Worm (Caenorhabditis elegans) whole organism, late embryonic: Measurements from ENCODE around the gene C46F11.6.

Source experiments
- C08G9.2 ChIP-seq: sonication (generic microtip); optimal IDR thresholded peaks from 2 replicates; lab custom pipeline; 2016; ENCODE audit warnings: mild to moderate bottlenecking, missing genetic modification characterization, moderate library complexity, missing compliant biosample characterization
- C38D4.7 ChIP-seq: fragments of 200-800 bp; sonication (Bioruptor generic); optimal IDR thresholded peaks from 2 replicates; lab custom pipeline; 2018; ENCODE audit warnings: mild to moderate bottlenecking, missing genetic modification characterization, moderate library complexity, missing compliant biosample characterization
- F13H6.1 ChIP-seq: sonication (generic microtip); optimal IDR thresholded peaks from 2 replicates; lab custom pipeline; 2016; ENCODE audit warnings: missing genetic modification characterization, missing compliant biosample characterization
- K02D7.2 ChIP-seq: sonication (generic microtip); optimal IDR thresholded peaks from 2 replicates; lab custom pipeline; 2017; ENCODE audit warnings: mild to moderate bottlenecking, missing genetic modification characterization, missing compliant biosample characterization
- K09A11.1 ChIP-seq: sonication (generic microtip); optimal IDR thresholded peaks from 2 replicates; lab custom pipeline; 2017; ENCODE audit warnings: antibody characterized with exemption, mild to moderate bottlenecking, missing genetic modification characterization, missing compliant biosample characterization; ENCODE audit not compliant: insufficient read depth
- Y22D7AL.16 ChIP-seq: sonication (generic microtip); optimal IDR thresholded peaks from 2 replicates; lab custom pipeline; 2016; ENCODE audit warnings: missing genetic modification characterization, missing compliant biosample characterization
- ahr-1 ChIP-seq: sonication (generic microtip); optimal IDR thresholded peaks from 2 replicates; lab custom pipeline; 2016; ENCODE audit warnings: missing genetic modification characterization, missing compliant biosample characterization
- ceh-14 ChIP-seq: sonication (generic microtip); optimal IDR thresholded peaks from 2 replicates; lab custom pipeline; 2016; ENCODE audit warnings: missing genotype, missing genetic modification characterization, missing compliant biosample characterization
- ceh-18 ChIP-seq: sonication (generic microtip); optimal IDR thresholded peaks from 2 replicates; lab custom pipeline; 2016; ENCODE audit warnings: missing genetic modification characterization, missing compliant biosample characterization
- ceh-2 ChIP-seq: sonication (generic microtip); optimal IDR thresholded peaks from 2 replicates; lab custom pipeline; 2016; ENCODE audit warnings: missing genotype, missing genetic modification characterization, missing compliant biosample characterization
- ceh-22 ChIP-seq: sonication (generic microtip); optimal IDR thresholded peaks from 2 replicates; lab custom pipeline; 2017; ENCODE audit warnings: missing biosample characterization, missing genetic modification characterization
- ceh-24 ChIP-seq: sonication (generic microtip); optimal IDR thresholded peaks from 2 replicates; lab custom pipeline; 2016; ENCODE audit warnings: mild to moderate bottlenecking, missing genetic modification characterization, missing compliant biosample characterization
- ceh-30 ChIP-seq: fragments of 150-350 bp; optimal IDR thresholded peaks from 2 replicates; lab custom pipeline; 2014; ENCODE audit warnings: missing biosample characterization, missing genetic modification characterization
- ceh-31 ChIP-seq: sonication (generic microtip); optimal IDR thresholded peaks from 2 replicates; lab custom pipeline; 2016; ENCODE audit warnings: missing genetic modification characterization, missing compliant biosample characterization
- ceh-34 ChIP-seq: sonication (generic microtip); optimal IDR thresholded peaks from 2 replicates; lab custom pipeline; 2016; ENCODE audit warnings: mild to moderate bottlenecking, missing genetic modification characterization, missing compliant biosample characterization
- ceh-45 ChIP-seq: fragments of 200-800 bp; sonication (Bioruptor generic); IDR thresholded peaks from 2 replicates; pipeline ENCODE4 v1.3.6; 2022; ENCODE audit warnings: missing genetic modification reagents, missing genetic modification characterization, missing compliant biosample characterization
- ceh-48 ChIP-seq: sonication (generic microtip); optimal IDR thresholded peaks from 2 replicates; lab custom pipeline; 2016; ENCODE audit warnings: missing genetic modification characterization, inconsistent platforms, missing compliant biosample characterization
- ceh-6 ChIP-seq: fragments of 200-800 bp; sonication (Bioruptor generic); optimal IDR thresholded peaks from 2 replicates; lab custom pipeline; 2018; ENCODE audit warnings: mild to moderate bottlenecking, missing genetic modification characterization, missing compliant biosample characterization
- ceh-9 ChIP-seq: sonication (generic microtip); optimal IDR thresholded peaks from 2 replicates; lab custom pipeline; 2016; ENCODE audit warnings: mild to moderate bottlenecking, missing genetic modification characterization, inconsistent platforms, missing compliant biosample characterization
- che-1 ChIP-seq: sonication (generic microtip); optimal IDR thresholded peaks from 2 replicates; lab custom pipeline; 2016; ENCODE audit warnings: mild to moderate bottlenecking, missing genetic modification characterization, missing compliant biosample characterization
- dve-1 ChIP-seq: sonication (generic microtip); optimal IDR thresholded peaks from 2 replicates; lab custom pipeline; 2017; ENCODE audit warnings: antibody characterized with exemption, mild to moderate bottlenecking, missing genetic modification characterization, missing compliant biosample characterization
- elt-4 ChIP-seq: sonication (generic microtip); optimal IDR thresholded peaks from 2 replicates; lab custom pipeline; 2016; ENCODE audit warnings: missing genetic modification characterization, missing compliant biosample characterization
- ets-4 ChIP-seq: sonication (generic microtip); optimal IDR thresholded peaks from 2 replicates; lab custom pipeline; 2016; ENCODE audit warnings: missing genetic modification characterization, missing compliant biosample characterization
- eyg-1 ChIP-seq: sonication (generic microtip); optimal IDR thresholded peaks from 2 replicates; lab custom pipeline; 2016; ENCODE audit warnings: missing genotype, missing genetic modification characterization, missing compliant biosample characterization
- fax-1 ChIP-seq: sonication (generic microtip); optimal IDR thresholded peaks from 2 replicates; lab custom pipeline; 2016; ENCODE audit warnings: missing genotype, missing genetic modification characterization, missing compliant biosample characterization
- fkh-10 ChIP-seq: fragments of 150-350 bp; optimal IDR thresholded peaks from 2 replicates; lab custom pipeline; 2014; ENCODE audit warnings: missing biosample characterization, missing genetic modification reagents, missing genetic modification characterization
- gmeb-2 ChIP-seq: sonication (generic microtip); optimal IDR thresholded peaks from 2 replicates; lab custom pipeline; 2016; ENCODE audit warnings: missing genetic modification characterization, inconsistent platforms, missing compliant biosample characterization
- hlh-13 ChIP-seq: fragments of 200-800 bp; sonication (Bioruptor generic); optimal IDR thresholded peaks from 2 replicates; lab custom pipeline; 2018; ENCODE audit warnings: mild to moderate bottlenecking, missing genetic modification characterization, missing compliant biosample characterization
- hlh-15 ChIP-seq: sonication (generic microtip); optimal IDR thresholded peaks from 2 replicates; lab custom pipeline; 2016; ENCODE audit warnings: missing genetic modification characterization, missing compliant biosample characterization
- hlh-30 ChIP-seq: sonication (generic microtip); optimal IDR thresholded peaks from 2 replicates; lab custom pipeline; 2017; ENCODE audit warnings: antibody characterized with exemption, missing genetic modification characterization, missing compliant biosample characterization; ENCODE audit not compliant: insufficient read depth
- hlh-6 ChIP-seq: sonication (generic microtip); optimal IDR thresholded peaks from 2 replicates; lab custom pipeline; 2016; ENCODE audit warnings: missing genotype, missing genetic modification characterization, missing compliant biosample characterization
- hlh-8 ChIP-seq: sonication (generic microtip); optimal IDR thresholded peaks from 2 replicates; lab custom pipeline; 2016; ENCODE audit warnings: missing genotype, missing genetic modification characterization, missing compliant biosample characterization
- lin-11 ChIP-seq: fragments of 200-800 bp; sonication (Bioruptor generic); optimal IDR thresholded peaks from 2 replicates; lab custom pipeline; 2018; ENCODE audit warnings: mild to moderate bottlenecking, missing genetic modification characterization, missing compliant biosample characterization
- mec-3 ChIP-seq: sonication (generic microtip); optimal IDR thresholded peaks from 2 replicates; lab custom pipeline; 2016; ENCODE audit warnings: borderline replicate concordance, missing genetic modification characterization, missing compliant biosample characterization
- nfya-1 ChIP-seq: sonication (generic microtip); optimal IDR thresholded peaks from 2 replicates; lab custom pipeline; 2017; ENCODE audit warnings: missing genetic modification characterization, mild to moderate bottlenecking, missing compliant biosample characterization, antibody characterized with exemption, moderate library complexity
- nhr-232 ChIP-seq: sonication (generic microtip); optimal IDR thresholded peaks from 2 replicates; lab custom pipeline; 2016; ENCODE audit warnings: missing genetic modification characterization, missing compliant biosample characterization
- npax-4 ChIP-seq: sonication (generic microtip); optimal IDR thresholded peaks from 2 replicates; lab custom pipeline; 2016; ENCODE audit warnings: missing genetic modification characterization, missing compliant biosample characterization
- odd-2 ChIP-seq: sonication (generic microtip); optimal IDR thresholded peaks from 2 replicates; lab custom pipeline; 2017; ENCODE audit warnings: antibody characterized with exemption, mild to moderate bottlenecking, missing genetic modification characterization, missing compliant biosample characterization
- pag-3 ChIP-seq: sonication (generic microtip); optimal IDR thresholded peaks from 2 replicates; lab custom pipeline; 2016; ENCODE audit warnings: missing compliant biosample characterization, missing genetic modification characterization, borderline replicate concordance
- pax-1 ChIP-seq: fragments of 150-350 bp; optimal IDR thresholded peaks from 2 replicates; lab custom pipeline; 2014; ENCODE audit warnings: missing biosample characterization, missing genetic modification characterization
- pha-2 ChIP-seq: sonication (generic microtip); optimal IDR thresholded peaks from 2 replicates; lab custom pipeline; 2017; ENCODE audit warnings: mild to moderate bottlenecking, missing genetic modification characterization, missing compliant biosample characterization
- pha-4 ChIP-seq: fragments of 150-350 bp; optimal IDR thresholded peaks from 2 replicates; lab custom pipeline; 2018; ENCODE audit warnings: missing biosample characterization, missing genetic modification reagents, missing genetic modification characterization
- pqm-1 ChIP-seq: sonication (generic microtip); optimal IDR thresholded peaks from 2 replicates; lab custom pipeline; 2016; ENCODE audit warnings: missing genetic modification characterization, missing compliant biosample characterization
- pros-1 ChIP-seq: fragments of 150-350 bp; optimal IDR thresholded peaks from 2 replicates; lab custom pipeline; 2014; ENCODE audit warnings: missing biosample characterization, missing genetic modification reagents, missing genetic modification characterization
- rnt-1 ChIP-seq: sonication (generic microtip); optimal IDR thresholded peaks from 2 replicates; lab custom pipeline; 2016; ENCODE audit warnings: missing genetic modification characterization, missing compliant biosample characterization
- sdc-2 ChIP-seq: sonication (generic microtip); optimal IDR thresholded peaks from 2 replicates; lab custom pipeline; 2016; ENCODE audit warnings: missing genotype, missing genetic modification characterization, missing compliant biosample characterization
- tbx-2 ChIP-seq: sonication (generic microtip); optimal IDR thresholded peaks from 2 replicates; lab custom pipeline; 2016; ENCODE audit warnings: missing genetic modification characterization, missing compliant biosample characterization
- unc-55 ChIP-seq: sonication (generic microtip); optimal IDR thresholded peaks from 2 replicates; lab custom pipeline; 2017; ENCODE audit warnings: missing biosample characterization, missing genetic modification reagents, missing genetic modification characterization
- unc-86 ChIP-seq: sonication (generic microtip); optimal IDR thresholded peaks from 2 replicates; lab custom pipeline; 2016; ENCODE audit warnings: missing genetic modification characterization, missing compliant biosample characterization
- zip-5 ChIP-seq: sonication (generic microtip); optimal IDR thresholded peaks from 2 replicates; lab custom pipeline; 2016; ENCODE audit warnings: missing genetic modification characterization, missing compliant biosample characterization
- ztf-16 ChIP-seq: sonication (generic microtip); optimal IDR thresholded peaks from 2 replicates; lab custom pipeline; 2017; ENCODE audit warnings: missing genetic modification characterization, missing compliant biosample characterization

Gene C46F11.6

ce11 chrIII:3670984-3671383 lies 748 bp upstream of the C46F11.6 start:
- no peak for TF ChIP-seq F13H6.1 (tag; lab: Kevin White, UChicago)
- TF ChIP-seq pros-1: no peak
- TF ChIP-seq npax-4 (tag; lab: Kevin White, UChicago): no peak
- TF ChIP-seq fkh-10 (GFP tag; lab: Kevin White, UChicago): no peak
- TF ChIP-seq unc-55 (GFP tag; lab: Kevin White, UChicago): no peak
- TF ChIP-seq hlh-13 (GFP tag; lab: Kevin White, UChicago): no peak
- TF ChIP-seq pax-1: peak; percentile 15
- TF ChIP-seq ceh-9 (tag; lab: Kevin White, UChicago): no peak

ce11 chrIII:3664224-3664623 lies 6.0 kb downstream of the C46F11.6 start, which contains the start of gene C46F11.4:
TSS of gene C46F11.4 (minus strand) at chrIII:3664304.
- TF ChIP-seq eyg-1 (tag; lab: Kevin White, UChicago) (peak; percentile 56), sdc-2 (peak; percentile 57), pqm-1 (tag; lab: Kevin White, UChicago) (no peak), ceh-6 (GFP tag; lab: Kevin White, UChicago) (peak; percentile 84), F13H6.1 (tag; lab: Kevin White, UChicago) (peak; percentile 76), ceh-14 (peak; percentile 92), K02D7.2 (tag; lab: Kevin White, UChicago) (peak; percentile 87), pha-4 (tag; lab: Kevin White, UChicago) (no peak), odd-2 (tag; lab: Kevin White, UChicago) (peak; percentile 87), ceh-9 (tag; lab: Kevin White, UChicago) (no peak), ceh-18 (tag; lab: Kevin White, UChicago) (peak; percentile 11), ahr-1 (tag; lab: Kevin White, UChicago) (peak; percentile 78), ceh-45 (GFP tag; lab: Robert Waterston, UW) (peak; percentile 81), C08G9.2 (tag; lab: Kevin White, UChicago) (peak; percentile 70), zip-5 (tag; lab: Kevin White, UChicago) (peak; percentile 78), Y22D7AL.16 (tag; lab: Kevin White, UChicago) (peak; percentile 76), hlh-8 (tag; lab: Kevin White, UChicago) (peak; percentile 92), fax-1 (tag; lab: Kevin White, UChicago) (peak; percentile 91), pros-1 (no peak), ceh-24 (peak; percentile 70), ztf-16 (tag; lab: Kevin White, UChicago) (peak; percentile 80), gmeb-2 (tag; lab: Kevin White, UChicago) (peak; percentile 88), nhr-232 (tag; lab: Kevin White, UChicago) (peak; percentile 68), elt-4 (tag; lab: Kevin White, UChicago) (no peak), rnt-1 (tag; lab: Kevin White, UChicago) (peak; percentile 79), unc-86 (tag; lab: Kevin White, UChicago) (peak; percentile 88), mec-3 (no peak), ceh-22 (tag; lab: Kevin White, UChicago) (peak; percentile 65), pag-3 (no peak), ceh-2 (peak; percentile 85), ceh-48 (tag; lab: Kevin White, UChicago) (peak; percentile 65), ceh-31 (tag; lab: Kevin White, UChicago) (peak; percentile 84), nfya-1 (tag; lab: Kevin White, UChicago) (peak; percentile 85), pha-2 (peak; percentile 82), tbx-2 (tag; lab: Kevin White, UChicago) (peak; percentile 92), K09A11.1 (tag; lab: Kevin White, UChicago) (peak; percentile 92), ceh-34 (tag; lab: Kevin White, UChicago) (peak; percentile 80), hlh-6 (tag; lab: Kevin White, UChicago) (no peak), C38D4.7 (GFP tag; lab: Kevin White, UChicago) (peak; percentile 82), ets-4 (tag; lab: Kevin White, UChicago) (peak; percentile 23), ceh-30 (tag; lab: Kevin White, UChicago) (no peak), hlh-15 (tag; lab: Kevin White, UChicago) (peak; percentile 82), che-1 (peak; percentile 78), hlh-30 (no peak), lin-11 (tag; lab: Kevin White, UChicago) (peak; percentile 82), dve-1 (tag; lab: Kevin White, UChicago) (no peak)
